Worm (Caenorhabditis elegans) whole organism, young adult: ENCODE data around the gene ztf-9.

Experiments used
- B0035.1 ChIP-seq: sonication (generic microtip); optimal IDR thresholded peaks from 2 replicates; lab custom pipeline; 2016; ENCODE audit warnings: missing genetic modification characterization, mild to moderate bottlenecking, missing compliant biosample characterization, missing genotype, missing genetic modification reagents
- F10E7.11 ChIP-seq: sonication (generic microtip); optimal IDR thresholded peaks from 2 replicates; lab custom pipeline; 2017; ENCODE audit warnings: mild to moderate bottlenecking, missing genetic modification characterization, moderate library complexity, missing compliant biosample characterization
- F33H1.4 ChIP-seq: fragments of 200-800 bp; sonication (Bioruptor generic); IDR thresholded peaks from 2 replicates; pipeline ENCODE4 v1.3.6; 2022; ENCODE audit warnings: missing genetic modification reagents, missing genetic modification characterization, missing compliant biosample characterization
- F55B11.4 ChIP-seq: sonication (generic microtip); optimal IDR thresholded peaks from 2 replicates; lab custom pipeline; 2016; ENCODE audit warnings: missing compliant biosample characterization, missing genetic modification characterization, borderline replicate concordance; ENCODE audit not compliant: insufficient read depth
- F57C9.4 ChIP-seq: sonication (generic microtip); optimal IDR thresholded peaks from 2 replicates; lab custom pipeline; 2017; ENCODE audit warnings: mild to moderate bottlenecking, missing genetic modification characterization, missing compliant biosample characterization
- K12H6.12 ChIP-seq: fragments of 200-800 bp; sonication (Bioruptor generic); optimal IDR thresholded peaks from 2 replicates; lab custom pipeline; 2018; ENCODE audit warnings: mild to moderate bottlenecking, missing genetic modification characterization, missing compliant biosample characterization
- Y56A3A.18 ChIP-seq: fragments of 200-800 bp; sonication (Bioruptor generic); IDR thresholded peaks from 2 replicates; pipeline ENCODE4 v1.3.6; 2022; ENCODE audit warnings: missing genetic modification reagents, missing genetic modification characterization, missing compliant biosample characterization
- cebp-1 ChIP-seq, 2 experiments: fragments of 200-800 bp in 1 of 2; sonication (Bioruptor generic) in 1 of 2; sonication (generic microtip) in 1 of 2; IDR thresholded peaks in 1 of 2; optimal IDR thresholded peaks in 1 of 2; 2 replicates each; pipeline versions ENCODE4 v1.3.6 to Lab custom; 2017 to 2022; ENCODE audit warnings: missing compliant biosample characterization in 2 of 2, missing genetic modification characterization in 2 of 2, mild to moderate bottlenecking in 1 of 2, missing genetic modification reagents in 1 of 2, moderate library complexity in 1 of 2
- ceh-27 ChIP-seq: fragments of 200-800 bp; sonication (Bioruptor generic); optimal IDR thresholded peaks from 2 replicates; lab custom pipeline; 2018; ENCODE audit warnings: mild to moderate bottlenecking, missing genetic modification characterization, moderate library complexity, missing compliant biosample characterization
- ceh-58 ChIP-seq: fragments of 200-800 bp; sonication (Bioruptor generic); IDR thresholded peaks from 2 replicates; pipeline ENCODE4 v1.3.6; 2022; ENCODE audit warnings: missing genetic modification characterization, missing compliant biosample characterization
- dox-1 ChIP-seq: fragments of 200-800 bp; sonication (Bioruptor generic); IDR thresholded peaks from 2 replicates; pipeline ENCODE4 v1.3.6; 2022; ENCODE audit warnings: missing genetic modification reagents, missing genetic modification characterization, missing compliant biosample characterization
- efl-1 ChIP-seq: fragments of 150-350 bp; optimal IDR thresholded peaks from 2 replicates; lab custom pipeline; 2014; ENCODE audit warnings: missing biosample characterization, missing genetic modification reagents, missing genetic modification characterization
- gei-17 ChIP-seq: fragments of 200-800 bp; sonication (Bioruptor generic); optimal IDR thresholded peaks from 2 replicates; lab custom pipeline; 2018; ENCODE audit warnings: mild to moderate bottlenecking, missing genetic modification characterization, missing compliant biosample characterization
- hlh-26 ChIP-seq: fragments of 200-800 bp; sonication (Bioruptor generic); conservative IDR thresholded peaks from 2 replicates; pipeline ENCODE4 v1.3.6; 2022; ENCODE audit warnings: missing genetic modification reagents, missing genetic modification characterization, missing compliant biosample characterization
- hmg-1.2 ChIP-seq: fragments of 200-800 bp; sonication (Bioruptor generic); IDR thresholded peaks from 2 replicates; pipeline ENCODE4 v1.3.6; 2022; ENCODE audit warnings: missing genetic modification reagents, missing genetic modification characterization, missing compliant biosample characterization
- hmg-20 ChIP-seq: fragments of 200-800 bp; sonication (Bioruptor generic); IDR thresholded peaks from 2 replicates; pipeline ENCODE4 v1.3.6; 2022; ENCODE audit warnings: missing genetic modification reagents, missing genetic modification characterization, missing compliant biosample characterization
- hrde-1 ChIP-seq: sonication (generic microtip); optimal IDR thresholded peaks from 2 replicates; lab custom pipeline; 2016; ENCODE audit warnings: missing genetic modification characterization, mild to moderate bottlenecking, missing compliant biosample characterization, moderate library complexity, missing genotype, missing genetic modification reagents, borderline replicate concordance
- lag-1 ChIP-seq: fragments of 200-800 bp; sonication (Bioruptor generic); IDR thresholded peaks from 2 replicates; pipeline ENCODE4 v1.3.6; 2022; ENCODE audit warnings: missing genetic modification reagents, missing genetic modification characterization, missing compliant biosample characterization
- lin-54 ChIP-seq: fragments of 200-800 bp; sonication (Bioruptor generic); optimal IDR thresholded peaks from 2 replicates; lab custom pipeline; 2018; ENCODE audit warnings: mild to moderate bottlenecking, missing genetic modification characterization, missing compliant biosample characterization
- lsl-1 ChIP-seq: fragments of 200-800 bp; sonication (Bioruptor generic); optimal IDR thresholded peaks from 2 replicates; lab custom pipeline; 2018; ENCODE audit warnings: mild to moderate bottlenecking, missing genetic modification characterization, moderate library complexity, missing compliant biosample characterization
- madf-10 ChIP-seq: sonication (generic microtip); optimal IDR thresholded peaks from 2 replicates; lab custom pipeline; 2016; ENCODE audit warnings: mild to moderate bottlenecking, missing genetic modification characterization, missing compliant biosample characterization
- madf-3 ChIP-seq: fragments of 200-800 bp; sonication (Bioruptor generic); IDR thresholded peaks from 2 replicates; pipeline ENCODE4 v1.3.6; 2022; ENCODE audit warnings: missing genetic modification reagents, missing genetic modification characterization, missing compliant biosample characterization
- nfya-1 ChIP-seq: sonication (generic microtip); optimal IDR thresholded peaks from 2 replicates; lab custom pipeline; 2017; ENCODE audit warnings: antibody characterized with exemption, missing compliant biosample characterization, missing genetic modification characterization, borderline replicate concordance; ENCODE audit not compliant: insufficient read depth
- nfya-2 ChIP-seq: fragments of 200-800 bp; sonication (Bioruptor generic); IDR thresholded peaks from 2 replicates; pipeline ENCODE4 v1.3.6; 2022; ENCODE audit warnings: missing genetic modification reagents, missing genetic modification characterization, missing compliant biosample characterization
- nhr-80 ChIP-seq: sonication (generic microtip); optimal IDR thresholded peaks from 2 replicates; lab custom pipeline; 2016; ENCODE audit warnings: missing genetic modification characterization, missing compliant biosample characterization
- pbrm-1 ChIP-seq: fragments of 200-800 bp; sonication (Bioruptor generic); IDR thresholded peaks from 2 replicates; pipeline ENCODE4 v1.3.6; 2022; ENCODE audit warnings: missing genetic modification reagents, missing genetic modification characterization, missing compliant biosample characterization
- zfh-2 ChIP-seq: fragments of 200-800 bp; sonication (Bioruptor generic); conservative IDR thresholded peaks from 2 replicates; pipeline ENCODE4 v1.3.6; 2022; ENCODE audit warnings: missing genetic modification reagents, missing genetic modification characterization, missing compliant biosample characterization
- ztf-22 ChIP-seq: fragments of 200-800 bp; sonication (Bioruptor generic); optimal IDR thresholded peaks from 2 replicates; lab custom pipeline; 2018; ENCODE audit warnings: mild to moderate bottlenecking, missing genetic modification characterization, moderate library complexity, missing compliant biosample characterization
- ztf-25 ChIP-seq: fragments of 200-800 bp; sonication (Bioruptor generic); IDR thresholded peaks from 2 replicates; pipeline ENCODE4 v1.3.6; 2022; ENCODE audit warnings: missing genetic modification reagents, missing genetic modification characterization, missing compliant biosample characterization

The ztf-9 gene

ce11 chrV:9712418-9713173 is 20.6 kb upstream of the ztf-9 start:
- TF ChIP-seq hrde-1 (tag; lab: Kevin White, UChicago) = no peak
- no peak for TF ChIP-seq nfya-2 (GFP tag; lab: Robert Waterston, UW)
- TF ChIP-seq lsl-1 = no peak
- no peak for TF ChIP-seq pbrm-1 (GFP tag; lab: Robert Waterston, UW)
- TF ChIP-seq lin-54 (GFP tag; lab: Kevin White, UChicago) = no peak
- no peak for TF ChIP-seq F57C9.4
- TF ChIP-seq dox-1 (GFP tag; lab: Robert Waterston, UW) = no peak
- TF ChIP-seq zfh-2 = no peak
- no peak for TF ChIP-seq madf-10 (tag; lab: Kevin White, UChicago)
- no peak for TF ChIP-seq B0035.1 (tag; lab: Kevin White, UChicago)
- TF ChIP-seq F33H1.4 (GFP tag; lab: Robert Waterston, UW) = no peak

ce11 chrV:9711174-9711573 is 19.2 kb upstream of the ztf-9 start:
- no peak for TF ChIP-seq ztf-22
- TF ChIP-seq cebp-1 (GFP tag; IDR thresholded peaks at IDR 0.05; lab: Robert Waterston, UW) = peak; percentile 83
- TF ChIP-seq cebp-1 (tag; optimal IDR thresholded peaks at IDR 0.05; lab: Kevin White, UChicago) = no peak
- peak; percentile 45 for TF ChIP-seq nhr-80 (tag; lab: Kevin White, UChicago)

- TF ChIP-seq hlh-26 (GFP tag; lab: Robert Waterston, UW) (no peak), nhr-80 (tag; lab: Kevin White, UChicago) (peak; percentile 49)
Measured at ce11 chrV:9709747-9710146, 17.8 kb upstream of the ztf-9 start, which contains the start of gene tag-120. tag-120 (minus strand) TSS chrV:9709814.

- TF ChIP-seq Y56A3A.18 (GFP tag; lab: Robert Waterston, UW) (no peak), madf-3 (GFP tag; lab: Robert Waterston, UW) (no peak), lin-54 (GFP tag; lab: Kevin White, UChicago) (no peak), nfya-1 (tag; lab: Kevin White, UChicago) (no peak), F55B11.4 (tag; lab: Kevin White, UChicago) (no peak), ztf-25 (GFP tag; lab: Robert Waterston, UW) (no peak)
Measured at ce11 chrV:9706592-9706991, 14.6 kb upstream of the ztf-9 start.

ce11 chrV:9704399-9704798 is 12.4 kb upstream of the ztf-9 start:
- peak; percentile 63; the same call in 1 of the 2 replicates for TF ChIP-seq hmg-1.2 (GFP tag; lab: Robert Waterston, UW)
- TF ChIP-seq hlh-26 (GFP tag; lab: Robert Waterston, UW) = no peak
- no peak for TF ChIP-seq hmg-20 (GFP tag; lab: Robert Waterston, UW)
- TF ChIP-seq ceh-58 (GFP tag; lab: Robert Waterston, UW) = no peak
- TF ChIP-seq F10E7.11 (tag; lab: Kevin White, UChicago) = no peak
- no peak for TF ChIP-seq lag-1
- TF ChIP-seq cebp-1 (GFP tag; IDR thresholded peaks at IDR 0.05; lab: Robert Waterston, UW) = peak; percentile 78; the same call in 1 of the 2 replicates
- TF ChIP-seq cebp-1 (tag; optimal IDR thresholded peaks at IDR 0.05; lab: Kevin White, UChicago) = peak; percentile 96
- peak; percentile 47 for TF ChIP-seq K12H6.12 (tag; lab: Kevin White, UChicago)
- TF ChIP-seq efl-1 (GFP tag; lab: Kevin White, UChicago) = no peak
- no peak for TF ChIP-seq gei-17 (GFP tag; lab: Kevin White, UChicago)
- peak; percentile 74 for TF ChIP-seq ceh-27 (GFP tag; lab: Kevin White, UChicago)
